Worm (Caenorhabditis elegans) whole organism, late embryonic: ENCODE results near the gene D1054.1.

Source experiments
- C38D4.7 ChIP-seq: fragments of 200-800 bp; sonication (Bioruptor generic); optimal IDR thresholded peaks from 2 replicates; lab custom pipeline; 2018; ENCODE audit warnings: mild to moderate bottlenecking, missing genetic modification characterization, moderate library complexity, missing compliant biosample characterization
- F13H6.1 ChIP-seq: sonication (generic microtip); optimal IDR thresholded peaks from 2 replicates; lab custom pipeline; 2016; ENCODE audit warnings: missing genetic modification characterization, missing compliant biosample characterization
- K02D7.2 ChIP-seq: sonication (generic microtip); optimal IDR thresholded peaks from 2 replicates; lab custom pipeline; 2017; ENCODE audit warnings: mild to moderate bottlenecking, missing genetic modification characterization, missing compliant biosample characterization
- ceh-30 ChIP-seq: fragments of 150-350 bp; optimal IDR thresholded peaks from 2 replicates; lab custom pipeline; 2014; ENCODE audit warnings: missing biosample characterization, missing genetic modification characterization
- dmd-4 ChIP-seq: sonication (generic microtip); optimal IDR thresholded peaks from 2 replicates; lab custom pipeline; 2016; ENCODE audit warnings: borderline replicate concordance, missing genetic modification characterization, missing compliant biosample characterization
- hlh-6 ChIP-seq: sonication (generic microtip); optimal IDR thresholded peaks from 2 replicates; lab custom pipeline; 2016; ENCODE audit warnings: missing genotype, missing genetic modification characterization, missing compliant biosample characterization
- pha-4 ChIP-seq: fragments of 150-350 bp; optimal IDR thresholded peaks from 2 replicates; lab custom pipeline; 2018; ENCODE audit warnings: missing biosample characterization, missing genetic modification reagents, missing genetic modification characterization
- tbx-7 ChIP-seq: sonication (generic microtip); optimal IDR thresholded peaks from 2 replicates; lab custom pipeline; 2016; ENCODE audit warnings: missing genotype, missing genetic modification characterization, missing compliant biosample characterization
- unc-42 ChIP-seq: sonication (generic microtip); optimal IDR thresholded peaks from 2 replicates; lab custom pipeline; 2016; ENCODE audit warnings: missing genotype, missing genetic modification characterization, missing compliant biosample characterization
- zip-5 ChIP-seq: sonication (generic microtip); optimal IDR thresholded peaks from 2 replicates; lab custom pipeline; 2016; ENCODE audit warnings: missing genetic modification characterization, missing compliant biosample characterization

ce11 chrV:10798090-10798489 is 28.1 kb upstream of the D1054.1 start, which contains the start of gene srh-184:
- TF ChIP-seq K02D7.2 (tag; lab: Kevin White, UChicago) (no peak), zip-5 (tag; lab: Kevin White, UChicago) (no peak), F13H6.1 (tag; lab: Kevin White, UChicago) (no peak), C38D4.7 (GFP tag; lab: Kevin White, UChicago) (no peak), ceh-30 (tag; lab: Kevin White, UChicago) (no peak), tbx-7 (no peak), hlh-6 (no peak), unc-42 (tag; lab: Kevin White, UChicago) (no peak), dmd-4 (no peak), pha-4 (tag; lab: Kevin White, UChicago) (no peak)
